Fruit fly (Drosophila melanogaster) Kc167 (cell line): Measurements from ENCODE around the gene CG5653.

Experiments used
- Myc ChIP-seq: fragments of >200 bp; optimal IDR thresholded peaks from 2 replicates; lab custom pipeline; 2017; ENCODE audit warnings: missing external identifiers
- Sin3A ChIP-seq: fragments of >200 bp; optimal IDR thresholded peaks from 2 replicates; lab custom pipeline; 2018; ENCODE audit warnings: missing external identifiers
- h ChIP-seq: fragments of >200 bp; optimal IDR thresholded peaks from 3 replicates; lab custom pipeline; 2018; ENCODE audit warnings: missing external identifiers
- insv ChIP-seq: fragments of >200 bp; optimal IDR thresholded peaks from 3 replicates; lab custom pipeline; 2018; ENCODE audit warnings: missing external identifiers
- psq ChIP-seq: fragments of >200 bp; optimal IDR thresholded peaks from 2 replicates; lab custom pipeline; 2017; ENCODE audit warnings: missing external identifiers
- ttk ChIP-seq: sonication (Bioruptor generic); optimal IDR thresholded peaks from 2 replicates; lab custom pipeline; 2017; ENCODE audit warnings: missing external identifiers

The CG5653 gene

DNA sequence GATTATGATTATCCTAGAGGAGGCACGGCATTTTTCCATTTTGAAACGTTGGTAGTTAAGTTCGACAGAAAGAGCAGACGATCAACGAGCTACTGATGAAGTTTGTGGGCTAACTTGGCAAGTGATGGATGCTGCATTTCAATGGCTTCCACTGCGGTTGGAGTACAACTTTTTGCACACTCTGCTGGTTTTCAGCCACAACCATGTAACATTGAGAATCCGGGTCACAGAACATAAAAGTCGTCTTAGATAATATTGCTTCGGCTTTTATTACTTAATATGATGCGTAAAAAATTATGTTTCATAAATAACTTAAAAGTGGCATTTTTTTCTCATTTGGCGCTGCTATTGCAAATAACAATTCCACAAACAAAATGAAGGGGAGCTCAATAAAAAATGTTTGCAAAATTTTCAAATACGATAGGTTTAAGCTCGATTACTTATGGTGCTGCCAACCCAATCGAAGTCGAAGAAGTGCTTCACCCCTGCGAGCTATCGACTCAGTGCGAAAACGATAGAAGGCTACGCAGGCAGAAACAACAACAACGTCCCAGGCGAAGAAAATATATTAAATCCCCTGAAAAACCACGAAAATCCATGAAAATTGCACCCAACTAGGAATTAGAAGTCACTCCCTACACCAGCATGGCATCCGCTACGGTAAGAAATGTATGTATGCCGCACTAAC is at the start of gene CG5653, which contains the start of gene CG5021:
Gene CG5653, minus strand, starts transcription at position 51 of the 688 bp plus-strand sequence.
Gene CG5021, plus strand, starts transcription at position 506 of the 688 bp plus-strand sequence.
- no peak for TF ChIP-seq psq
- no peak for TF ChIP-seq Sin3A (lab: Kevin White, UChicago)
- TF ChIP-seq Myc (lab: Kevin White, UChicago): no peak
- TF ChIP-seq ttk (lab: Kevin White, UChicago): no peak
- TF ChIP-seq insv (lab: Kevin White, UChicago): no peak
- no peak for TF ChIP-seq h

DNA sequence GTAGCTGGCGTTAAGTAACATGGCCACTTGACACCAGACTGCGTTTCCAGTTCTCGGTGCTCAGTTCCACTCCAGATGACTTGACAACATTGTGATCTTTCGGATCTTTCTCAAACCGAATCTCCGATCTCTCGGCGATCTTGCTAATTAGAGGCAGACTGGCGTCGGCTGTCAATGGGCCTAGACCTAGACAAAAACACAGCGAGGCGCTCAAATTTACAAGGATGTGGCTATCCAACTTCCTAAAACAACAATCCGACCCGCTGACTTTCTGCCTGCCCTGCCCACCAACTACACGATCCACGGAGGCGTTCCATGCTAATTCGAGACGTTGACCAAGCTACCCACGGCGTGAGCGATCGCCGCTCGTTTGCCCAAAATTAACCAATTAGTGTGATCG is 47.6 kb upstream of the CG5653 start:
- TF ChIP-seq psq (no peak), h (no peak), Sin3A (lab: Kevin White, UChicago) (no peak), Myc (lab: Kevin White, UChicago) (no peak), insv (lab: Kevin White, UChicago) (no peak), ttk (lab: Kevin White, UChicago) (no peak)

DNA sequence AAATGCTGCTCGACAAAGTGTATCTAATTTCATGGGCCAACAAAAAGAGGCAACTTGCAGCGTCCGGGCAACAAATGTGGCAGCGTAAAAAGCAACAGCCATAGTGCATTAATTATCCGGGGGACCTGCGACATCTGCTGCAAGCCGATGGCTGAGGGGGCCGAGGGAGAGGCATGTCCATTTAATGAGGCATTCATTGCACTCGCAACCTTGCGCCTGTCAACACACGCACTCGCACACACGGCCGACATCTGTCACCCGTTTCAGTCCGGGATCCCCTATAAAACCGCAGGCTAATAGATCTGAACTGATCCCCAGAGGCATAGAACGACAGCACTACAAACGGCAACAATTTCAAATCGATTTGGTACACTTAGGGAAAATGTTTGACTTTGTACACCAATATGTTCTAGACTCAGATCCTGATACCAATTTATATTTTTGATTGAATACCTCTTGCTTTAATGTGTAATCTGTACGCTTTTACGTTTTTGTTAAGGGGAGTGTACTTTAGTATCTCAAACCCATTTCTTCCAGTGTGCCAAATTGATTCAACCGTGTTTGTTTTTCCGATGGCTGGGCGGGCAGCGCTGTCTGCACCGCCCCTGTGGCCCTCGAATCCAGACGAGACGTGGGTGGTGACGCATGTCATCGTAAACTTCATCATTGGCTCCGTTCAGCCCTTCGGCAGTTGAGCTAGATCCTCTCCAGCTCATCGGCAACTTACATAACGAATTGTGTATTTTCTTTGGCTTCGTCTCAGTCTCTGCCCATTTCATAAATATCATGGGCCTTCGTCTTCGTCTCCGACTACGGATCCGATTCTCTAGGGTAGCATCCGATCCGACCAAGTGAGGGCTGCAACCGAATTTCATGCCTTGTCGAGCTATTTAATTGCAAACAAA is 45.6 kb upstream of the CG5653 start:
- TF ChIP-seq ttk (lab: Kevin White, UChicago) (no peak), psq (no peak), h (no peak), Myc (lab: Kevin White, UChicago) (no peak), insv (lab: Kevin White, UChicago) (no peak), Sin3A (lab: Kevin White, UChicago) (no peak)

DNA sequence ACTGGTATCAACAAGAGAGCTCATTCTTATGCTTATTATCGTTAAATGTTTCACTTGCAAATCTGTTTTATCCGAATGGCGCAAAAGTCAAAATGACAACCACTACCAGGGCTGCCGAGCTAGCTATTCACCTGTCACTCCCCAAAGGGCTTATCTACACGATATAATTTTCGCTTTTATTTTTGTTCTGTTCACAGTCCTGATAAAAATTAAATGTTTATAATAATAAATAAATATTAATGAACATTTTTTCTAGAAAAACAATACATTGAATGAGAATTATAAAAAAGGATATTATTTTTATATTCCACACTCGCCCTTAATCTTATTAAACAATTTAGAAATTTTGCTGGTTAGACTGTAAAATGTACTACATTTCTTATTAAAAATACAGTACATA is 43.6 kb upstream of the CG5653 start, which contains the start of gene CG5194:
Gene CG5194, minus strand, starts transcription at position 101 of the 400 bp plus-strand sequence.
- no peak for TF ChIP-seq psq
- TF ChIP-seq Sin3A (lab: Kevin White, UChicago): no peak
- no peak for TF ChIP-seq h
- TF ChIP-seq Myc (lab: Kevin White, UChicago): no peak
- no peak for TF ChIP-seq insv (lab: Kevin White, UChicago)
- no peak for TF ChIP-seq ttk (lab: Kevin White, UChicago)

DNA sequence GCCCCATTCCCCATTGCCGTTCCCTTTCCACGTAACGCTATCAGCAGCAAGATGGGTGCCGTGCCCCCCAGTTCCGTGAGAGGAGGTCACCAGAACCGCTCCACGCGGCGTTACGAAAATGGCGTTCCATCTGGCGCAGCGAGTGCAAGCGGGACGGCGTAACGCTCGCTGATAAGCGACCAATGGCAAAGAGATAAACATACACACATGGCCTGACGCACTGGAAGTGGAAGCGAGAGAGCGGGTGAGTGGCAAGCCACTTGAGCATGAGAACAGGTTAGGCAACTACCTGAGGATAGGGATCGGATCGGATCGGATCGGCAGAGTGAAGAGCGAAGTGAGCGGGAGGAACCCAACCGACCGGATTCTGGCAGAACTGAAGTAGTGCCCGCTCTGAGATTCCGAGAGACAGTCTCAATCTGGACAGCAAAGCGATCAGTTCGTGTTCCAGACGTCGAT is 38.6 kb upstream of the CG5653 start, which contains the start of gene Doc3:
Gene Doc3, plus strand, starts transcription at position 409 of the 459 bp plus-strand sequence.
- TF ChIP-seq Sin3A (lab: Kevin White, UChicago) (no peak), insv (lab: Kevin White, UChicago) (no peak), psq (no peak), ttk (lab: Kevin White, UChicago) (no peak), Myc (lab: Kevin White, UChicago) (no peak), h (no peak)

DNA sequence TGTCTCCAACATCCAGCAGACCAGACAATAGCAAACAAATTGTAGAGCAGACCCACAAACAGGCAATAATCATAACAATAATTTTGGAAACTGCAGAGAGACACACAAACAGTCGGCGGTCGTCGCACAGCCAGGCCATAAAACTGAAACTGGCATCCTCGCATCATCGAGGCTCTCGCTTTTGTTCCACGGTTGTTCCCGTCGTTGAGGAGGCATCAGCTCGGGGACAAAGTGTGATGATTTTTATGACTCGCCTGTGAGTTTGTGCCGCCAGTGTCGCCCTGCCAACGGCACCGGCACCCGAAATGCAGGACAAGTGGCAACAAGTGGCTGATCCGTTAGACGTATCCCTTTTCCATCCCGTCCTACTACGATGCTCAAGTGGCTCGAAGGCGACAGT is 37.2 kb upstream of the CG5653 start:
- TF ChIP-seq h (no peak), Myc (lab: Kevin White, UChicago) (no peak), insv (lab: Kevin White, UChicago) (no peak), psq (no peak), ttk (lab: Kevin White, UChicago) (no peak), Sin3A (lab: Kevin White, UChicago) (no peak)

DNA sequence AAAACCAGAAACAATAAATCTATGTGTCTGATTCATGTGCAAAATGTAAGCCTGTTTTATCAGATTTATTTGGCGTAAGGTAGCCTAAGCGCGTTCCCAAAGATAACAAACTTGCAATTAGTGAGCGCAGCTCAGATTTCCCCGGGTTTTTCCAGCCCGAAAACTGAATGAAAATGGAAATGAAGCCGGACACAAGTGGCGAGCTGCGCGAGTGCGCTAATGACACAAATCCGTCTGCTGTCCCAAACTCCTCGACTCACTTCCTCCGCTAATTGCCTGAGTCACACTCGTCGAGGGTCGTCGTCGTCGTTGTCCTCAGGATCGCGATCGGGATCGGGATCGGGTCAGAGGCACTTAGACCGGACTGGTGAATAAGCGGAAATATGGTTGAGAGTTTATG is 36.4 kb upstream of the CG5653 start:
- TF ChIP-seq insv (lab: Kevin White, UChicago) (no peak), psq (no peak), Sin3A (lab: Kevin White, UChicago) (no peak), ttk (lab: Kevin White, UChicago) (no peak), h (no peak), Myc (lab: Kevin White, UChicago) (no peak)

DNA sequence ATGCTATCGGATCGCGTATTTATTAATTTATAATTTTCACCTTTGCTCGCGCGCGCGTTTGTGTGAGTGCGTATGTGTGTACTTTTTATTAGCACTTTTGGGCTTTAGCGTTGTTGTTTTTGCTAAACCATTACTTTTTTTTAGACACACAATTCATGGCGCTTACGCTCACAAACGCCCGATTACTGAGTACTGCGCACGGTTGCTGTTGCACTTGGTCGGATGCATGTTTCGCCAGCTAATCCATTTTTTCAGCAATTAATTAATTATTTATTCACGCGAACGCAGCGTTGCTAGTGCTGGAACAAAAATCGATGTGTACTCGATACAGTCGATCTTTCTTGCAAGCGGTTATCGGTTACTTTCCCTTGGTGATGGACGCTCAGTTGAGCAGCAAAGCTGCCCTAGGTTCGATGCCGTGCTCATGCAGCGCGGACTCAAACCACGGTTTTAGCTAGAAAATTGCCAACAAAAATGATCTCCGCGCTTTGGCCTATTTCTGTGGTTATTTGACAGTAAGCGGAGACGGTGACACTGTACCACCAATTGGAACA is 31.6 kb upstream of the CG5653 start, which contains the start of the genes smg and CG5087:
Gene smg, minus strand, starts transcription at position 304 of the 554 bp plus-strand sequence.
Gene CG5087, plus strand, starts transcription at position 499 of the 554 bp plus-strand sequence.
- TF ChIP-seq Sin3A (lab: Kevin White, UChicago) (no peak), psq (no peak), ttk (lab: Kevin White, UChicago) (no peak), insv (lab: Kevin White, UChicago) (no peak), h (no peak), Myc (lab: Kevin White, UChicago) (no peak)

DNA sequence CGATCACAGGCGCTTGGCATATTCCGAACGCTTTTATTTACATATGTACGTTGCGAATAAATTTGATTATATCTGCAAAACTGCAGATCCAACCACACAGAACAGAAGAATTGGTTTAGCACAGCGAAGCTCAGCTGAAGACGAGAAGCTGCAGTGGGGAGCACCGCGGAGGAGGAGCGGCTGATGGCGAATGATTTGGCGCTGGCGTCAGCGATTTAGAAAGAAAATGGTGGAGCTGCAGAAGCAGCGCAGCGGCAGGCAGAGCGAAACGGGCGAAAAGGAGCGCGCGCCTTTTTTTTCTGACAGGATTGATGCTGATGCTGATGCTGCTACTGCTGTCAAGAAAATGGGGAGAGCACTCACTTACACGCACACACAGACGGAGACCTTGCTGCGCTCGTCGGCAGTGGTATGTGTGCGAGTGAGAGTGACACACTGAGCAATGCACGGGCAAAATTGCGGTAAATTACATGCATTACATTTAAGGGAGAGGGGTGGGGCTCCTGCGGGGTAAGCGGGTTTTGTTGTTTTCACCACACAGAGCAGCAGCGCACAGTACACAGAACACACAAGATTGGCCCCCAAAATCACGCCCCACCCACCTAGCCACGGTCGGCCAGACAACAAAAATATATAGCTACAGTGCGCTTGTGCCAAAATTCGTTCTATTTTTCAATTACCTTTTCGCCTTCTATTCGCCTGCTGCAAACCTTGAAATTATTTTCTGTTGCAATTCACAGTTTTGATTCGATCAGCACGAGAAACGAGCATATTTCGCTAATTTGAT is 30.9 kb upstream of the CG5653 start:
- no peak for TF ChIP-seq ttk (lab: Kevin White, UChicago)

DNA sequence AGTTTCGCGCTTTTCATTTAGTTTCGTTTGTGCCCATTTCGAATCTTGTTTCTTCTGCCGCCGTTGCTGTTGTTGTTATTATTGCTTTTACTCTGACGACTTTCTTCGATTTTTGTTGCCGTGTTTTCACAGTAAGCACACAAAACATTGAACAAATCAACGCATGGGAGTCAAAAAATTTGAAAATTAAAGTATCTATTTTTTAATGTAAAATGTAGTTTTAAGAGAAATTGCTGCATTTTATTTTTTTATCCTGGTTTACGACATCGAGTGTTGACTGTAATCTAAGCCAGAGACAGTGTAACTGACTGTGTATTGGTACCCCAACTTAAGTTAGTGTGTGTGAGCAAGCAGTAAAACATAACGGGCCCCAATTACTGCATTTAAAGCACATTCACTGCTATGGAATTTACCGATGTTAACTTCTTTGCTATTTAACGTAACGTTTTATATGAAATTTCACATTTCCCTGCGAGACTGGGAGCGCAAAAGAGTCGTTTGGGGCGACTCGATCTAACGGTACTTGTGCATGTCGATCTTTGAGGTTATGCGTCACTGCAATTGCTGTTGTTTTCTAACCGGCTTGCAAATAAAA is 30.1 kb upstream of the CG5653 start:
- TF ChIP-seq ttk (lab: Kevin White, UChicago): no peak
- TF ChIP-seq Myc (lab: Kevin White, UChicago): no peak
- TF ChIP-seq insv (lab: Kevin White, UChicago): no peak
- TF ChIP-seq psq: no peak
- TF ChIP-seq Sin3A (lab: Kevin White, UChicago): no peak
- TF ChIP-seq h: no peak
